Worm (Caenorhabditis elegans): ENCODE data around the gene inx-18.

Gene inx-18

DNA sequence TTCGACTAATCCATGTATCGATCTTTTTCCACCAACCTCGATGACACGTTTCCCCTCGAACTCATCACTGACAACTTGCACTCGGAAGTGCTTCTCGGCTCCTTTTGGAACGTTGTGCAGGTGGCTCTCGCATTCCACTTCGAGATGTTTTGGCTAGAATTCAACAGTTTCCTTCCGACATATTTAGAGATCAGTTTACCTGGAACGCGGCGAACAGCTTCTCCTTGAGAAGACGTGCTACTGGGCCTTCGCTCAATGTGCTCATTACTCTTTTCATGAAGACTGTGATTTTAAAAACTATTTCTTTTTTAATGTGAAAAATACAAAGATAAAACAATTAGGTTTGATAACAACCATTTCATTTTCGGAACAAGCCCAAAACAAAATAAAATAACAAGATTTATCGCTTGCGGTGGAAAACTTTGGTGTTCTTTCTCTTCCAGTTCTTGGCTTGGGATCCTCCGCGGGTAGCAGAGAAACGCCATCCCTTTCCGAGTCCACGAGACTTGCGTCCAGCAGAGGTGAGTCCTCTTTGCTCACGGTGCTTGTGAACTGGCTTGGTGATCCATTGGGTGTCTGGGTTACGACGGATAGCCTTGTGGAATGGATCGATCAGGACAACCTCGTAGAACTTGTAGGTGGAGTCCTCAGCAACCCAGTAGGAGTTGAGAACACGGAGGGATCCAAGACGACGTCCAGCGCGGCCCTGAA, 47.1 kb downstream of the inx-18 start, which contains the start of gene K11H12.1:
Gene K11H12.1, minus strand, starts transcription at position 284 of the 711 bp plus-strand sequence.
- TF ChIP-seq nhr-85 (tag), result peak; percentile 37
- TF ChIP-seq efl-1 (optimal IDR thresholded peaks at IDR 0.05), result no peak
- TF ChIP-seq efl-1 (GFP tag; optimal IDR thresholded peaks at IDR 0.05 in 1 of 2), result peak in 1 of 2 experiments; percentile 63
- peak in 1 of 2 experiments; percentile 46 for TF ChIP-seq lsy-2 (tag; optimal IDR thresholded peaks at IDR 0.05)
- TF ChIP-seq egl-13 (tag; optimal IDR thresholded peaks at IDR 0.05), result no peak
- no peak for TF ChIP-seq nhr-71 (tag; optimal IDR thresholded peaks at IDR 0.05)

DNA sequence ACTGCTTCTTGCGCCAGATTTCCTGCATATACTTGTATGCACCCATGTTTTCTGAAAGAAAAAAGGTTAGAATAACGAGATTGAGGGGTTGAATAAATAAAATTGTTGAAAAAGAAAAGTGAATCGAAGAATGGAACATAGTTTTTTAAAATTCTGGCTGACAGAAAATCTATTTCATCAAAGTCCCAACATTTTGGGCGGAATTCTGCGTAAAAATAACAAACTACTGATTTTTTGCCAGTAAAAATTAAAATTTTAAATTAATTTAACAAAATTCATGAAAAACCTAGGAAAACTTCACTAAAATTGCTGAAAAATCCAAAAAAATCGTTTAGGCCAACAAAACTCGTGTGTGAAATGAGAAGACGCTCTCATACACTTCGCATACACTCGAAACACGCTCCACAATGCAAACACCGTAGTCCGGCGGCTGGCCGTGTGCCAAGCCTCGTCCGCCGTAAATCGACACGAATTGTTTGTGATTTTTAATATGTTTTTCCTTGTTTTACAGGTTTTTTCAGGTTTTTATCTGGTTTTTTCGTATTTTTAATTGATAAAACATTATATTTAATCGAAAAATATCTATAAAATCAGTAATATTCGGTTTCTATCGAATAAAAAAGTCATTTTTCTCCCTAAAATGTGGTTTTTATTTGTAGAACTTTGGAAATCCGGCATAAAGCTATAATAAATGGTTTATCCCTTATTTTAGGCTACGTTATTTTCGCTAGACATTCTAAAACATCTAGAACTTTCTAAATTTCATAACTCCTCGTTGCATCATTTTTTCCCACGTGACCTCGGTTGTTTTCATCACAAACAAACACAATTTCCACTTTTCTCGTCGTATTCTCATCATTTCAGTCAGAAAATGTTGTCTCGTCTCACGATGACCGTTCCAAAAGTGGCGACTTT, 48.6 kb downstream of the inx-18 start, which contains the start of the genes rpl-15 and K11H12.8:
Gene rpl-15, minus strand, starts transcription at position 51 of the 915 bp plus-strand sequence.
Gene K11H12.8, plus strand, starts transcription at position 865 of the 915 bp plus-strand sequence.
- TF ChIP-seq ces-1 (GFP tag; optimal IDR thresholded peaks at IDR 0.05) (peak; percentile 82), skn-1 (tag; optimal IDR thresholded peaks at IDR 0.05) (peak; percentile 97), swsn-7 (tag; optimal IDR thresholded peaks at IDR 0.05) (peak; percentile 100), fos-1 (tag; optimal IDR thresholded peaks at IDR 0.05) (peak; percentile 98), jun-1 (tag; optimal IDR thresholded peaks at IDR 0.05) (peak; percentile 98), tbx-2 (tag; optimal IDR thresholded peaks at IDR 0.05) (peak; percentile 100), C16A3.4 (tag; optimal IDR thresholded peaks at IDR 0.05) (peak; percentile 100), mdl-1 (tag; optimal IDR thresholded peaks at IDR 0.05) (peak; percentile 83 to 100), nhr-77 (tag; optimal IDR thresholded peaks at IDR 0.05) (peak; percentile 100), mef-2 (tag; optimal IDR thresholded peaks at IDR 0.05) (peak; percentile 98), sup-37 (GFP tag; optimal IDR thresholded peaks at IDR 0.05) (peak; percentile 99), F16B12.6 (tag; optimal IDR thresholded peaks at IDR 0.05) (peak; percentile 78), lin-35 (GFP tag; optimal IDR thresholded peaks at IDR 0.05) (peak; percentile 95 to 97), grh-1 (GFP tag; IDR thresholded peaks at IDR 0.05) (peak; percentile 98), snpc-4 (tag; optimal IDR thresholded peaks at IDR 0.05) (peak; percentile 97), pag-3 (tag; optimal IDR thresholded peaks at IDR 0.05; ENCODE audit: borderline replicate concordance, insufficient read depth) (peak; percentile 88), C04F5.9 (tag; optimal IDR thresholded peaks at IDR 0.05) (peak; percentile 98), ceh-90 (tag; optimal IDR thresholded peaks at IDR 0.05) (peak; percentile 80), lsy-2 (tag; optimal IDR thresholded peaks at IDR 0.05) (peak; percentile 100), fkh-10 (GFP tag; optimal IDR thresholded peaks at IDR 0.05) (peak; percentile 99), fkh-8 (tag; optimal IDR thresholded peaks at IDR 0.05) (peak; percentile 100), dsc-1 (tag; optimal IDR thresholded peaks at IDR 0.05) (peak; percentile 100), ceh-8 (GFP tag; optimal IDR thresholded peaks at IDR 0.05) (peak; percentile 98), hpl-2 (GFP tag; optimal IDR thresholded peaks at IDR 0.05) (peak; percentile 96), nhr-84 (tag; optimal IDR thresholded peaks at IDR 0.05) (peak; percentile 84), pqm-1 (tag; optimal IDR thresholded peaks at IDR 0.05) (peak; percentile 89), lin-15B (tag; optimal IDR thresholded peaks at IDR 0.05) (peak; percentile 98), efl-1 (optimal IDR thresholded peaks at IDR 0.05) (peak; percentile 97 to 98), efl-1 (GFP tag; optimal IDR thresholded peaks at IDR 0.05 in 1 of 2) (peak; percentile 89 to 99), elt-3 (tag; optimal IDR thresholded peaks at IDR 0.05) (peak; percentile 99 to 100 (median 100)), aly-2 (tag; optimal IDR thresholded peaks at IDR 0.05) (peak; percentile 98), ama-1 (optimal IDR thresholded peaks at IDR 0.05) (peak; percentile 91), sptf-1 (tag; optimal IDR thresholded peaks at IDR 0.05) (no peak), unc-130 (tag; optimal IDR thresholded peaks at IDR 0.05) (peak; percentile 100), aha-1 (tag; optimal IDR thresholded peaks at IDR 0.05) (peak; percentile 99), dpl-1 (GFP tag; optimal IDR thresholded peaks at IDR 0.05) (peak; percentile 93 to 95 (median 94)), ceh-82 (tag; optimal IDR thresholded peaks at IDR 0.05) (peak; percentile 100), tlp-1 (tag; optimal IDR thresholded peaks at IDR 0.05) (no peak), ztf-4 (tag; optimal IDR thresholded peaks at IDR 0.05) (peak; percentile 100), mab-9 (GFP tag; IDR thresholded peaks at IDR 0.05) (peak; percentile 99), hlh-17 (GFP tag; optimal IDR thresholded peaks at IDR 0.05; ENCODE audit: borderline replicate concordance) (no peak), efl-3 (GFP tag; optimal IDR thresholded peaks at IDR 0.05) (peak; percentile 86), pax-3 (tag; optimal IDR thresholded peaks at IDR 0.05) (peak; percentile 100), snu-23 (GFP tag; optimal IDR thresholded peaks at IDR 0.05) (peak; percentile 100)
